Fruit fly (Drosophila melanogaster) whole organism, prepupa: Measurements from ENCODE around the gene mRpS18B.
A peak's percentile ranks its signal among the peaks of the same experiment; 100 is the strongest.

Source experiments
- Blimp-1 ChIP-seq: fragments of 200-800 bp; sonication (Bioruptor generic); optimal IDR thresholded peaks from 3 replicates; lab custom pipeline; 2017; ENCODE audit warnings: missing biosample characterization, missing genetic modification characterization, mild to moderate bottlenecking, moderate library complexity, missing genetic modification reagents
- CG10631 ChIP-seq: fragments of 200-800 bp; sonication (Bioruptor generic); optimal IDR thresholded peaks from 2 replicates; lab custom pipeline; 2016; ENCODE audit warnings: missing biosample characterization, missing genetic modification characterization
- CG10669 ChIP-seq: fragments of 200-800 bp; sonication (Bioruptor generic); optimal IDR thresholded peaks from 3 replicates; lab custom pipeline; 2018; ENCODE audit warnings: missing biosample characterization, mild to moderate bottlenecking, missing genetic modification characterization, moderate library complexity
- CG11294 ChIP-seq: fragments of 200-800 bp; sonication (Bioruptor generic); IDR thresholded peaks from 2 replicates; pipeline ENCODE4 v1.3.6; 2022; ENCODE audit warnings: missing biosample characterization, missing genetic modification characterization
- CG11762 ChIP-seq: fragments of 200-800 bp; sonication (Bioruptor generic); optimal IDR thresholded peaks from 3 replicates; lab custom pipeline; 2016; ENCODE audit warnings: missing biosample characterization, missing genetic modification characterization; ENCODE audit not compliant: insufficient read depth
- CG15336 ChIP-seq: fragments of 200-800 bp; sonication (Bioruptor generic); IDR thresholded peaks from 2 replicates; pipeline ENCODE4 v1.3.6; 2022; ENCODE audit warnings: missing biosample characterization, missing genetic modification characterization
- CG1621 ChIP-seq: fragments of 200-800 bp; sonication (Bioruptor generic); optimal IDR thresholded peaks from 3 replicates; lab custom pipeline; 2018; ENCODE audit warnings: missing biosample characterization, mild to moderate bottlenecking, missing genetic modification characterization
- CG3032 ChIP-seq: fragments of 200-800 bp; optimal IDR thresholded peaks from 2 replicates; lab custom pipeline; 2019; ENCODE audit warnings: missing biosample characterization, mild to moderate bottlenecking, missing genetic modification characterization, moderate library complexity
- CG32006 ChIP-seq: fragments of 200-800 bp; sonication (Bioruptor generic); optimal IDR thresholded peaks from 3 replicates; lab custom pipeline; 2017; ENCODE audit warnings: missing biosample characterization, mild to moderate bottlenecking, missing genetic modification characterization
- CG34406 ChIP-seq: fragments of 200-800 bp; sonication (Bioruptor generic); optimal IDR thresholded peaks from 3 replicates; lab custom pipeline; 2016; ENCODE audit warnings: missing biosample characterization, missing genetic modification characterization
- CG4318 ChIP-seq: fragments of 200-800 bp; sonication (Bioruptor generic); optimal IDR thresholded peaks from 3 replicates; lab custom pipeline; 2017; ENCODE audit warnings: missing biosample characterization, mild to moderate bottlenecking, missing genetic modification characterization
- CG6163 ChIP-seq: fragments of 200-800 bp; sonication (Bioruptor generic); IDR thresholded peaks from 3 replicates; pipeline ENCODE4 v1.3.6; 2022; ENCODE audit warnings: missing biosample characterization, missing genetic modification characterization
- CG6276 ChIP-seq: fragments of 200-800 bp; sonication (Bioruptor generic); optimal IDR thresholded peaks from 2 replicates; lab custom pipeline; 2017; ENCODE audit warnings: missing biosample characterization, mild to moderate bottlenecking, missing genetic modification characterization
- CG6792 ChIP-seq: fragments of 200-800 bp; sonication (Bioruptor generic); optimal IDR thresholded peaks from 3 replicates; lab custom pipeline; 2016; ENCODE audit warnings: missing biosample characterization, missing genetic modification characterization
- CG6854 ChIP-seq: fragments of 200-800 bp; sonication (Bioruptor generic); optimal IDR thresholded peaks from 2 replicates; lab custom pipeline; 2017; ENCODE audit warnings: missing biosample characterization, mild to moderate bottlenecking, missing genetic modification characterization
- CG7368 ChIP-seq: fragments of 200-800 bp; sonication (Bioruptor generic); optimal IDR thresholded peaks from 3 replicates; lab custom pipeline; 2016; ENCODE audit warnings: missing biosample characterization, missing genetic modification characterization
- CG8119 ChIP-seq: fragments of 200-800 bp; sonication (Bioruptor generic); IDR thresholded peaks from 3 replicates; pipeline ENCODE4 v1.3.6; 2022; ENCODE audit warnings: missing biosample characterization, missing genetic modification characterization
- CG8319 ChIP-seq: fragments of 200-800 bp; sonication (Bioruptor generic); optimal IDR thresholded peaks from 3 replicates; lab custom pipeline; 2016; ENCODE audit warnings: missing biosample characterization, missing genetic modification characterization
- CG9139 ChIP-seq: fragments of 200-800 bp; sonication (Bioruptor generic); optimal IDR thresholded peaks from 3 replicates; lab custom pipeline; 2017; ENCODE audit warnings: missing biosample characterization, mild to moderate bottlenecking, missing genetic modification characterization
- Eip75B ChIP-seq: fragments of 200-800 bp; sonication (Bioruptor generic); optimal IDR thresholded peaks from 3 replicates; lab custom pipeline; 2016; ENCODE audit warnings: missing biosample characterization, missing genetic modification characterization
- Eip93F ChIP-seq: fragments of 200-800 bp; sonication (Bioruptor generic); optimal IDR thresholded peaks from 2 replicates; lab custom pipeline; 2016; ENCODE audit warnings: missing biosample characterization, mild to moderate bottlenecking, missing genetic modification characterization
- Ets21C ChIP-seq: fragments of 200-800 bp; sonication (Bioruptor generic); optimal IDR thresholded peaks from 3 replicates; lab custom pipeline; 2016; ENCODE audit warnings: missing biosample characterization, missing genetic modification characterization
- Ets96B ChIP-seq: fragments of 200-800 bp; optimal IDR thresholded peaks from 2 replicates; lab custom pipeline; 2019; ENCODE audit warnings: missing biosample characterization, mild to moderate bottlenecking, missing genetic modification characterization, moderate library complexity
- Gug ChIP-seq: fragments of 200-800 bp; sonication (Bioruptor generic); IDR thresholded peaks from 2 replicates; pipeline ENCODE4 v1.3.6; 2022; ENCODE audit warnings: missing biosample characterization, missing genetic modification characterization
- Hr38 ChIP-seq: sonication (Bioruptor generic); optimal IDR thresholded peaks from 2 replicates; lab custom pipeline; 2016; ENCODE audit warnings: missing biosample characterization, missing genetic modification characterization
- Hr39 ChIP-seq: fragments of 200-800 bp; sonication (Bioruptor generic); optimal IDR thresholded peaks from 2 replicates; lab custom pipeline; 2016; ENCODE audit warnings: missing biosample characterization, missing genetic modification characterization
- Hr4 ChIP-seq: fragments of 200-800 bp; sonication (Bioruptor generic); optimal IDR thresholded peaks from 3 replicates; lab custom pipeline; 2016; ENCODE audit warnings: missing biosample characterization, missing genetic modification characterization
- Lpt ChIP-seq: fragments of 200-800 bp; sonication (Bioruptor generic); optimal IDR thresholded peaks from 3 replicates; lab custom pipeline; 2016; ENCODE audit warnings: missing biosample characterization, missing genetic modification characterization
- Met ChIP-seq: fragments of 200-800 bp; sonication (Bioruptor generic); optimal IDR thresholded peaks from 3 replicates; lab custom pipeline; 2016; ENCODE audit warnings: missing biosample characterization, missing genetic modification characterization
- Smox ChIP-seq: fragments of 200-800 bp; sonication (Bioruptor generic); optimal IDR thresholded peaks from 3 replicates; lab custom pipeline; 2016; ENCODE audit warnings: missing biosample characterization, missing genetic modification characterization
- Sox102F ChIP-seq: fragments of 200-800 bp; sonication (Bioruptor generic); optimal IDR thresholded peaks from 2 replicates; lab custom pipeline; 2016; ENCODE audit warnings: missing biosample characterization, mild to moderate bottlenecking, missing genetic modification characterization
- Sox14 ChIP-seq: fragments of 200-800 bp; sonication (Bioruptor generic); optimal IDR thresholded peaks from 3 replicates; lab custom pipeline; 2016; ENCODE audit warnings: missing biosample characterization, missing genetic modification characterization
- achi ChIP-seq: fragments of 200-800 bp; sonication (Bioruptor generic); optimal IDR thresholded peaks from 3 replicates; lab custom pipeline; 2016; ENCODE audit warnings: missing biosample characterization, missing genetic modification characterization
- acj6 ChIP-seq: fragments of 200-800 bp; sonication (Bioruptor generic); optimal IDR thresholded peaks from 3 replicates; lab custom pipeline; 2016; ENCODE audit warnings: missing biosample characterization, missing genetic modification characterization
- dac ChIP-seq: fragments of 200-800 bp; sonication (Bioruptor generic); optimal IDR thresholded peaks from 2 replicates; lab custom pipeline; 2017; ENCODE audit warnings: missing biosample characterization, mild to moderate bottlenecking, missing genetic modification characterization
- dsx ChIP-seq: fragments of 200-800 bp; optimal IDR thresholded peaks from 3 replicates; lab custom pipeline; 2019; ENCODE audit warnings: missing biosample characterization, mild to moderate bottlenecking, missing genetic modification characterization, moderate library complexity; ENCODE audit not compliant: poor library complexity, severe bottlenecking
- eg ChIP-seq: fragments of 200-800 bp; sonication (Bioruptor generic); IDR thresholded peaks from 3 replicates; pipeline ENCODE4 v1.3.6; 2022; ENCODE audit warnings: missing biosample characterization, missing genetic modification characterization
- fkh ChIP-seq: fragments of 200-800 bp; sonication (Bioruptor generic); optimal IDR thresholded peaks from 3 replicates; lab custom pipeline; 2017; ENCODE audit warnings: missing biosample characterization, mild to moderate bottlenecking, missing genetic modification characterization, moderate library complexity
- lz ChIP-seq: fragments of 200-800 bp; sonication (Bioruptor generic); optimal IDR thresholded peaks from 3 replicates; lab custom pipeline; 2016; ENCODE audit warnings: missing biosample characterization, missing genetic modification characterization
- net ChIP-seq: fragments of 200-800 bp; sonication (Bioruptor generic); optimal IDR thresholded peaks from 3 replicates; lab custom pipeline; 2016; ENCODE audit warnings: missing biosample characterization, missing genetic modification characterization
- pdm3 ChIP-seq: fragments of 200-800 bp; sonication (Bioruptor generic); optimal IDR thresholded peaks from 3 replicates; lab custom pipeline; 2016; ENCODE audit warnings: missing biosample characterization, missing genetic modification characterization
- ss ChIP-seq, 2 experiments: fragments of 200-800 bp; sonication (Bioruptor generic); optimal IDR thresholded peaks; 2 replicates in 1 of 2; 3 replicates in 1 of 2; lab custom pipeline; 2017 to 2018; ENCODE audit warnings: mild to moderate bottlenecking in 2 of 2, missing biosample characterization in 2 of 2, missing genetic modification characterization in 2 of 2, moderate library complexity in 1 of 2
- svp ChIP-seq: fragments of 200-800 bp; sonication (Bioruptor generic); peaks from one replicate; lab custom pipeline; 2016; ENCODE audit warnings: missing biosample characterization, missing genetic modification characterization
- topi ChIP-seq: fragments of 200-800 bp; sonication (Bioruptor generic); optimal IDR thresholded peaks from 3 replicates; lab custom pipeline; 2016; ENCODE audit warnings: missing biosample characterization, missing genetic modification characterization
- vri ChIP-seq: fragments of 200-800 bp; sonication (Bioruptor generic); optimal IDR thresholded peaks from 3 replicates; lab custom pipeline; 2016; ENCODE audit warnings: missing biosample characterization, mild to moderate bottlenecking, missing genetic modification characterization

mRpS18B gene

DNA sequence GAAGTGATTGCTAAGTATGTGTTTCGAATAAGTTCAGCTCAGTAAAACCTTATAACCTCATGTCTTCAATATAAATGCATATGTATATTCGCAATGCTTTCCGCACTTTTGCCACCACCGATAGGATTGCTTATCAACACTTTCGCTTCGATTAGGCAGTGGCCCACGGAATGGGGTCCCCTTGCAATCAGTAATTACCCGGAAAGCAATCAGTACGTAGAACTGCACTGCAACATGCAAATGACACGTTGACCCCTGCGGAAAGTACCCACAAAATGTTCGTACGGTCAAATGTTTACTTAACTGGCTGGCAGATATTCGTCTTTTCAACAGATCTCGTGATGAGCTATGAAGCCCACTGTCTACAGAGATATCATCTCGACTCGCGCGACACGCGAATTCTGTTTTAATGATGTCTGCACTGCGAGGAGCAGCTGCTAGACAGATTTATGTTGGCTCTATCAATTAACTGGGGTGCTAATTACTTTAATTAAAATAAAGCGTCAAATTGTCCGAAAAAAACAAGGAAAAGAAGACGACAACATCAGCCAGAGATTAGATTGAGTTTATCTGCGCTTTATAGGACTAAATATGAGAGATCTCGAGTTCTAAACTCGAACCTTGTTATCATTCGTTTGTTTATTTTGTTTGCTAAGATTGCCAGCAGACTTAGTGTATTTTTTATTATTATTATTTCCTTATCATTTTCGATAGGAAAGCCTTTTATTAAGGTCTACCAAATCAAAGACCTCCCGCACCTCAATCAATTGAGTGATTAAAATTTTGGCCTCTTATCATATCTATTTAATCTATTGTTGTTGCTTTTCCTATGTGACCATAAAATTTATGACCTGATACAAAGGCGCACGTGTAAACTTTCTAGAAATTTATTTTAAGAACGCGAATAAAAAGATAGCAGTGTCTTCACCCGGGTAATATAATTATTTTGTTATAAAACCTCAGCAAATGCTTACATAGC lies 19.3 kb downstream of the mRpS18B start:
- TF ChIP-seq CG34406 (GFP tag; lab: Kevin White, UChicago) = no peak
- TF ChIP-seq Ets21C (GFP tag; lab: Kevin White, UChicago) = no peak
- TF ChIP-seq lz (GFP tag; lab: Kevin White, UChicago) = no peak
- no peak for TF ChIP-seq CG15336 (GFP tag; lab: Robert Waterston, UW)
- TF ChIP-seq CG11294 (GFP tag; lab: Robert Waterston, UW) = no peak
- TF ChIP-seq eg (GFP tag; lab: Robert Waterston, UW) = no peak
- peak; percentile 99 for TF ChIP-seq svp (GFP tag; lab: Kevin White, UChicago)
- no peak for TF ChIP-seq CG6854 (GFP tag; lab: Kevin White, UChicago)
- no peak for TF ChIP-seq CG4318 (GFP tag; lab: Kevin White, UChicago)
- TF ChIP-seq Lpt (GFP tag; lab: Kevin White, UChicago) = no peak
- TF ChIP-seq Hr4 (GFP tag; lab: Kevin White, UChicago) = no peak
- TF ChIP-seq vri (GFP tag; lab: Kevin White, UChicago) = peak; percentile 41
- TF ChIP-seq CG11762 (GFP tag; lab: Kevin White, UChicago) = no peak
- TF ChIP-seq CG32006 (GFP tag; lab: Kevin White, UChicago) = no peak
- peak; percentile 59 for TF ChIP-seq fkh (GFP tag; lab: Kevin White, UChicago)
- TF ChIP-seq net = no peak
- no peak for TF ChIP-seq CG8119 (GFP tag; lab: Robert Waterston, UW)
- no peak for TF ChIP-seq CG8319 (GFP tag; lab: Kevin White, UChicago)
- peak; percentile 40 for TF ChIP-seq Eip93F (GFP tag; lab: Kevin White, UChicago)
- no peak for TF ChIP-seq Smox (GFP tag; lab: Kevin White, UChicago)
- TF ChIP-seq Gug (GFP tag; lab: Robert Waterston, UW) = no peak

- TF ChIP-seq ss (GFP tag; optimal IDR thresholded peaks at IDR 0.05; lab: Kevin White, UChicago) = peak in 1 of 2 experiments; percentile 45
- peak; percentile 31 for TF ChIP-seq CG6792
- TF ChIP-seq CG1621 (tag; lab: Kevin White, UChicago) = peak; percentile 12
- TF ChIP-seq Hr38 (GFP tag; lab: Kevin White, UChicago) = no peak
- peak; percentile 34 for TF ChIP-seq Sox102F (GFP tag; lab: Kevin White, UChicago)
- no peak for TF ChIP-seq Blimp-1 (GFP tag; lab: Kevin White, UChicago)
- peak; percentile 39 for TF ChIP-seq Met (GFP tag; lab: Kevin White, UChicago)
- TF ChIP-seq CG6854 (GFP tag; lab: Kevin White, UChicago) = no peak
- peak; percentile 67 for TF ChIP-seq Hr4 (GFP tag; lab: Kevin White, UChicago)
- TF ChIP-seq vri (GFP tag; lab: Kevin White, UChicago) = peak; percentile 53
- TF ChIP-seq Gug (GFP tag; lab: Robert Waterston, UW) = no peak
- peak; percentile 25 for TF ChIP-seq CG3032 (tag; lab: Kevin White, UChicago)
- peak; percentile 67 for TF ChIP-seq Smox (GFP tag; lab: Kevin White, UChicago)
- no peak for TF ChIP-seq Lpt (GFP tag; lab: Kevin White, UChicago)
- TF ChIP-seq Ets96B (tag; lab: Kevin White, UChicago) = peak; percentile 65
- TF ChIP-seq CG7368 (GFP tag; lab: Kevin White, UChicago) = no peak
- TF ChIP-seq Sox14 (GFP tag; lab: Kevin White, UChicago) = peak; percentile 58
- TF ChIP-seq eg (GFP tag; lab: Robert Waterston, UW) = peak; percentile 40; the same call in 1 of the 3 replicates
- TF ChIP-seq dsx = peak; percentile 26
- TF ChIP-seq Eip75B = peak; percentile 61
- TF ChIP-seq acj6 = peak; percentile 54
- TF ChIP-seq CG10669 (GFP tag; lab: Kevin White, UChicago) = no peak
- no peak for TF ChIP-seq CG4318 (GFP tag; lab: Kevin White, UChicago)
- no peak for TF ChIP-seq CG6276
- TF ChIP-seq Hr39 (GFP tag; lab: Kevin White, UChicago) = peak; percentile 42
- no peak for TF ChIP-seq dac
- no peak for TF ChIP-seq CG9139 (GFP tag; lab: Kevin White, UChicago)
- peak; percentile 73 for TF ChIP-seq topi (GFP tag; lab: Kevin White, UChicago)
- TF ChIP-seq Ets21C (GFP tag; lab: Kevin White, UChicago) = peak; percentile 26
- TF ChIP-seq CG15336 (GFP tag; lab: Robert Waterston, UW) = peak; percentile 57
- TF ChIP-seq CG6163 = peak; percentile 73
- no peak for TF ChIP-seq CG11762 (GFP tag; lab: Kevin White, UChicago)
- TF ChIP-seq CG10631 = peak; percentile 43
- TF ChIP-seq achi = peak; percentile 27
- peak; percentile 67 for TF ChIP-seq pdm3 (GFP tag; lab: Kevin White, UChicago)
- no peak for TF ChIP-seq CG11294 (GFP tag; lab: Robert Waterston, UW)
Measured at dm6 chr2L:20075234-20075803, 21.7 kb downstream of the mRpS18B start, which contains the start of the genes pr and neb. TSS of gene pr (minus strand) at chr2L:20075458. TSS of gene neb (plus strand) at chr2L:20075757.
